Fruit fly (Drosophila melanogaster) whole organism: Measurements from ENCODE around the gene Snx1.

Experiments
- CG8478 ChIP-seq: fragments of >200 bp; optimal IDR thresholded peaks from 2 replicates; lab custom pipeline; 2018; ENCODE audit warnings: inconsistent platforms
- Dll ChIP-seq: fragments of >200 bp; optimal IDR thresholded peaks from 2 replicates; lab custom pipeline; 2017
- EcR ChIP-seq, 2 experiments: fragments of >200 bp; optimal IDR thresholded peaks; 2 replicates each; lab custom pipeline; 2017; ENCODE audit warnings: missing biosample characterization in 2 of 2, missing genetic modification characterization in 2 of 2, missing genetic modification reagents in 2 of 2
- pan ChIP-seq: fragments of >200 bp; optimal IDR thresholded peaks from 2 replicates; lab custom pipeline; 2017
- psq ChIP-seq: fragments of >200 bp; optimal IDR thresholded peaks from 2 replicates; lab custom pipeline; 2017
- usp ChIP-seq: fragments of >200 bp; optimal IDR thresholded peaks from 2 replicates; lab custom pipeline; 2017; ENCODE audit warnings: missing biosample characterization, missing genetic modification characterization, mixed read lengths

Gene Snx1

dm6 chr2L:3449555-3450320 lies at the start of gene Snx1:
Snx1 (plus strand) TSS chr2L:3449683.
- TF ChIP-seq Dll (lab: Kevin White, UChicago) (no peak), CG8478 (lab: Kevin White, UChicago) (no peak)

- TF ChIP-seq EcR (GFP tag; optimal IDR thresholded peaks at IDR 0.05; lab: Kevin White, UChicago) (no peak), CG8478 (lab: Kevin White, UChicago) (no peak), psq (no peak), Dll (lab: Kevin White, UChicago) (no peak)
Measured at dm6 chr2L:3407722-3408121, 41.8 kb upstream of the Snx1 start.

- no peak for TF ChIP-seq EcR (GFP tag; optimal IDR thresholded peaks at IDR 0.05; lab: Kevin White, UChicago)
- TF ChIP-seq pan (lab: Kevin White, UChicago): no peak
- TF ChIP-seq Dll (lab: Kevin White, UChicago): no peak
- no peak for TF ChIP-seq CG8478 (lab: Kevin White, UChicago)
- no peak for TF ChIP-seq psq
- no peak for TF ChIP-seq usp (GFP tag; lab: Kevin White, UChicago)
Measured at dm6 chr2L:3410260-3410659, 39.2 kb upstream of the Snx1 start, which contains the start of gene CG8840. CG8840 (plus strand) TSS chr2L:3410560.

- TF ChIP-seq pan (lab: Kevin White, UChicago) (no peak), EcR (GFP tag; optimal IDR thresholded peaks at IDR 0.05; lab: Kevin White, UChicago) (no peak), Dll (lab: Kevin White, UChicago) (no peak), psq (no peak), usp (GFP tag; lab: Kevin White, UChicago) (no peak), CG8478 (lab: Kevin White, UChicago) (no peak)
Measured at dm6 chr2L:3416527-3417304, 32.8 kb upstream of the Snx1 start, which contains the start of gene CG31952. CG31952 (plus strand) TSS chr2L:3416693.

dm6 chr2L:3417613-3418012 lies 31.9 kb upstream of the Snx1 start:
- TF ChIP-seq pan (lab: Kevin White, UChicago) (no peak), usp (GFP tag; lab: Kevin White, UChicago) (no peak), CG8478 (lab: Kevin White, UChicago) (no peak), Dll (lab: Kevin White, UChicago) (no peak), psq (no peak)

dm6 chr2L:3422753-3423152 lies 26.7 kb upstream of the Snx1 start:
- TF ChIP-seq EcR (GFP tag; optimal IDR thresholded peaks at IDR 0.05; lab: Kevin White, UChicago) (no peak), CG8478 (lab: Kevin White, UChicago) (no peak), Dll (lab: Kevin White, UChicago) (no peak), usp (GFP tag; lab: Kevin White, UChicago) (no peak), pan (lab: Kevin White, UChicago) (no peak), psq (no peak)

dm6 chr2L:3425947-3426346 lies 23.5 kb upstream of the Snx1 start:
- TF ChIP-seq psq (no peak), pan (lab: Kevin White, UChicago) (no peak), usp (GFP tag; lab: Kevin White, UChicago) (no peak), Dll (lab: Kevin White, UChicago) (no peak), EcR (GFP tag; optimal IDR thresholded peaks at IDR 0.05; lab: Kevin White, UChicago) (no peak), CG8478 (lab: Kevin White, UChicago) (no peak)

dm6 chr2L:3426669-3427232 lies 22.7 kb upstream of the Snx1 start, which contains the start of gene Pgant2:
Pgant2 (minus strand) TSS chr2L:3426719.
- no peak for TF ChIP-seq Dll (lab: Kevin White, UChicago)
- TF ChIP-seq psq: no peak
- TF ChIP-seq pan (lab: Kevin White, UChicago): no peak

- TF ChIP-seq usp (GFP tag; lab: Kevin White, UChicago) (no peak), Dll (lab: Kevin White, UChicago) (no peak), pan (lab: Kevin White, UChicago) (no peak), psq (no peak), CG8478 (lab: Kevin White, UChicago) (no peak), EcR (GFP tag; optimal IDR thresholded peaks at IDR 0.05; lab: Kevin White, UChicago) (no peak)
Measured at dm6 chr2L:3428419-3429097, 20.9 kb upstream of the Snx1 start.

dm6 chr2L:3435086-3435485 lies 14.4 kb upstream of the Snx1 start:
- no peak for TF ChIP-seq CG8478 (lab: Kevin White, UChicago)
- no peak for TF ChIP-seq Dll (lab: Kevin White, UChicago)
- TF ChIP-seq psq: no peak
- TF ChIP-seq usp (GFP tag; lab: Kevin White, UChicago): no peak
- no peak for TF ChIP-seq pan (lab: Kevin White, UChicago)
- TF ChIP-seq EcR (GFP tag; optimal IDR thresholded peaks at IDR 0.05; lab: Kevin White, UChicago): no peak

dm6 chr2L:3436347-3436746 lies 13.1 kb upstream of the Snx1 start:
- TF ChIP-seq Dll (lab: Kevin White, UChicago) (no peak), usp (GFP tag; lab: Kevin White, UChicago) (no peak), psq (no peak), EcR (GFP tag; optimal IDR thresholded peaks at IDR 0.05; lab: Kevin White, UChicago) (no peak), pan (lab: Kevin White, UChicago) (no peak), CG8478 (lab: Kevin White, UChicago) (no peak)
